Worm (Caenorhabditis elegans): ENCODE data around the gene fbxl-1.

DNA sequence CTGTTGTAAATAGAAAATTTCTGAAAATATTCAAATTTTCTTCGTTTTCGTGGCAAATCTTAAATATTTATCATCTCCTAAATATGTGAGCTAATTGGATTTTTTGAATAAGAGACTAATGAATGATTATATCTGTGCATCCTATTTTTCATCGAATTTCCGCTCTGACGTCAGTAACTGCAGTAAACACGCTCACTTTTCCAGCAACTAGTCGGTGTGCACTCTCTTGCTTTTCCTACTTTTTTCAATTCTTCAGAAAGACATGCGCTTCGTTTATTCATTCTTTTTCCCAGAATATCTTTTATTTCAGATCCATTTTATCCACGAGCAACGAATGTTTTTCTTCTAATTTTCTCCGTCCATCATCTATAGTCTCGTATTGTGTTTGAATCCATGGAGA lies 1.9 kb downstream of the fbxl-1 start:
- TF ChIP-seq elt-3 (tag; optimal IDR thresholded peaks at IDR 0.05), result no peak
- no peak for TF ChIP-seq nhr-12 (tag; optimal IDR thresholded peaks at IDR 0.05)
- TF ChIP-seq ztf-11 (tag; optimal IDR thresholded peaks at IDR 0.05), result no peak
- no peak for TF ChIP-seq ceh-39 (tag; optimal IDR thresholded peaks at IDR 0.05)
- no peak for TF ChIP-seq unc-62 (GFP tag; optimal IDR thresholded peaks at IDR 0.05)
- TF ChIP-seq unc-120 (tag; optimal IDR thresholded peaks at IDR 0.05; ENCODE audit: poor library complexity, severe bottlenecking), result no peak
- no peak for TF ChIP-seq nhr-237 (tag; optimal IDR thresholded peaks at IDR 0.05)
- TF ChIP-seq snpc-4 (tag; optimal IDR thresholded peaks at IDR 0.05), result no peak
